Worm (Caenorhabditis elegans): Measurements from ENCODE around the gene nhr-236.

The nhr-236 gene

DNA sequence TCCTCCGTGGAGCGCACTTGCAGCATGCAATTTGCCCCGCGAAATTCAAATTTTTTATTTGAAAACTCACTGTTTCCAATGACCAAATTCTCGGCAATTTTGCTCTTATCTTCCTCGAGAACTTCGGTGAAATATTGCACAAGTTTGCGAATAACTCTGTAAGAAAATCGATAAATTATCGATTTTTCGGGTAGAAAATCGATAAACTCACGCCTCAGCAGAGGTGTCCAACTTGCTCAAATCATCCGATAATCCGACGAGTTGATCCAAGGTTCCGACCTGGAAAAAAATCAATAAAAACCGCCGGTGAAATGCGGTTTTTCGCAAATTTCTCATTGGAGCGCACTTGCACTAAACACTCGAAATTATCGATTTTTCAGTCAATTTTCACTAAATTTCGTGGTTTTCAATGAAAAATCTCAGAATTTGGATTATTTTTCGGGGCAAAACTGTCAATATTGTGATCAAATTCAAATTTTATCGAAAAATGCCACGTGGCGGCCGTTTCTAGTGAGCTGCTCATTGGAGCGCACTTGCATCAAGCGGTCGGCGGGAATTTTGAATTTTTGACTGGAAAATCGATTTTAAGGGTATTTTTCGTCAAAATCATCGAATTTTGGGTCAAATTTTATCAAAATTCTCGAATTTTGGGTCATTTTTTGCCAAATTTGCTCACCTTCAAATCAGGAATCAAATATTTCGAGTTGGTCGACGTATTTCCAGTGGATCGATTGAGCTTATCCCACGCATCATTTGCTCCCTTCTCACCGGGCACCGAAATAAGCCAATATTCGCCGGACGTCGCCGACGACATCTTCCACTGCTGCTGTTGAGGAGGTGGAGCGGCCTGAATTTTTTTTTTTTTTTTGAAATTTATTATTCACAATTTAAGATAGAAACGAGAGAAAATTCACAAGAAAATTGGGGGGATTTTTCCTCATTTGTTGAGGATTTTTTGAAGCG is 15.4 kb downstream of the nhr-236 start, which contains the start of gene vha-11:
vha-11 (minus strand) TSS at position 847 of the 963 bp plus-strand sequence.
- TF ChIP-seq ceh-28 (tag; optimal IDR thresholded peaks at IDR 0.05) (peak; percentile 90), nhr-41 (GFP tag; IDR thresholded peaks at IDR 0.05) (no peak), lin-38 (GFP tag; IDR thresholded peaks at IDR 0.05) (peak; percentile 76), zfp-3 (GFP tag; conservative IDR thresholded peaks at IDR 0.05) (peak; percentile 51; the same call in 1 of the 2 replicates), D1046.2 (GFP tag; IDR thresholded peaks at IDR 0.05) (no peak), pha-4 (GFP tag; IDR thresholded peaks at IDR 0.05) (peak; percentile 27; the same call in 1 of the 2 replicates), pha-4 (tag; optimal IDR thresholded peaks at IDR 0.05) (no peak), mdt-29 (GFP tag; IDR thresholded peaks at IDR 0.05) (0 out of 2 replicates have a peak, but pooled peaks have one; percentile 7), mes-2 (tag; optimal IDR thresholded peaks at IDR 0.05; ENCODE audit: poor library complexity, severe bottlenecking) (peak; percentile 10), Y48G9A.11 (GFP tag; IDR thresholded peaks at IDR 0.05) (peak; percentile 56), daf-16 (GFP tag; optimal IDR thresholded peaks at IDR 0.05) (no peak), daf-16 (tag; optimal IDR thresholded peaks at IDR 0.05) (peak; percentile 28), ztf-11 (tag; optimal IDR thresholded peaks at IDR 0.05) (no peak), tra-1 (GFP tag; IDR thresholded peaks at IDR 0.05) (0 out of 2 replicates have a peak, but pooled peaks have one; percentile 13), ces-1 (GFP tag; optimal IDR thresholded peaks at IDR 0.05) (no peak), sdz-12 (GFP tag; optimal IDR thresholded peaks at IDR 0.05) (peak; percentile 1), unc-62 (GFP tag; optimal IDR thresholded peaks at IDR 0.05 in 1 of 2) (no peak), unc-62 (tag; optimal IDR thresholded peaks at IDR 0.05) (no peak), aha-1 (tag) (peak; percentile 99), lim-7 (GFP tag; IDR thresholded peaks at IDR 0.05) (0 out of 2 replicates have a peak, but pooled peaks have one; percentile 4), madf-9 (GFP tag; conservative IDR thresholded peaks at IDR 0.05) (0 out of 2 replicates have a peak, but pooled peaks have one; percentile 3), nhr-102 (tag; optimal IDR thresholded peaks at IDR 0.05) (peak; percentile 28), ama-1 (optimal IDR thresholded peaks at IDR 0.05) (peak; percentile 62)

DNA sequence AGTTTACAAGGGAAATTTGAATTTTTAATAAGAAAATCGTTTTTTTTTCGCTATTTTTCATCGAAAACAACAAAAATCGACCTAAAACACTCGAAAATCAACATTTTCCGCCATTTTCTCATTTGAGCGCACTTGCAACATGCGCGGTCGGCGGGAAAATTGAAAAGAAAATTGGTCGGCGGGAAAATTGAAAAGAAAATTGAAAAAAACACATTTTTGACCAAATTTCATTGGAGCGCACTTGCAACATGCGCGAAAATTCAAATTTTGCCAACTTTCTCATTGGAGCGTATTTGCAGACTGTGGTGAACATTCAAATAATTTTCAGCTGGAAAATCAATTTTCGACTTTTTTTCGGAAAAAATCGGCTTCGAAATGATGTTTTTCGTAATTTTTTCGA is 17.9 kb downstream of the nhr-236 start:
- TF ChIP-seq lin-38 (GFP tag; IDR thresholded peaks at IDR 0.05): peak; percentile 92
- no peak for TF ChIP-seq fos-1 (tag; optimal IDR thresholded peaks at IDR 0.05)

DNA sequence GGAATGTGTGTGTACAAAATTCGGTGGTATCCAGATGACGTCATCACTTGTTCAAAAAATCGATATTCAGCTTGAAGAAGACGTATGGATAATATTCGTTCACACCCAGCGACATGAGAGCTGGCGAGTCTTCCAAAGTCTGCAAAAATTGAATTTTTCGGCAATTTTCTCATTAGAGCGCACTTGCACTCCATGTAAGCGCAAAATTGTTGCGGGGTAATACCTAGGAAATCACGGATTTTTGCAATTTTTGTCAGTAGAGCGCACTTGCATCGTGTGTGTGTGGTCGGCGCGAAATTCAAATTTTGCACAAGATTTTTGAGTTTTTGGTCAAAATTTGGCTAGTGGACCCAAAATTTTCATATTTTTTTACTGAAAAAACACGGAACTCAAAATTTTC is 21.2 kb downstream of the nhr-236 start:
- TF ChIP-seq aha-1 (tag) (peak; percentile 61), zfp-3 (GFP tag; conservative IDR thresholded peaks at IDR 0.05) (0 out of 2 replicates have a peak, but pooled peaks have one; percentile 20), madf-5 (GFP tag; IDR thresholded peaks at IDR 0.05) (0 out of 4 replicates have a peak, but pooled peaks of 1 of the 2 experiments have one; percentile 15), T20F7.1 (GFP tag; optimal IDR thresholded peaks at IDR 0.05) (no peak), lin-38 (GFP tag; IDR thresholded peaks at IDR 0.05) (peak; percentile 67)

DNA sequence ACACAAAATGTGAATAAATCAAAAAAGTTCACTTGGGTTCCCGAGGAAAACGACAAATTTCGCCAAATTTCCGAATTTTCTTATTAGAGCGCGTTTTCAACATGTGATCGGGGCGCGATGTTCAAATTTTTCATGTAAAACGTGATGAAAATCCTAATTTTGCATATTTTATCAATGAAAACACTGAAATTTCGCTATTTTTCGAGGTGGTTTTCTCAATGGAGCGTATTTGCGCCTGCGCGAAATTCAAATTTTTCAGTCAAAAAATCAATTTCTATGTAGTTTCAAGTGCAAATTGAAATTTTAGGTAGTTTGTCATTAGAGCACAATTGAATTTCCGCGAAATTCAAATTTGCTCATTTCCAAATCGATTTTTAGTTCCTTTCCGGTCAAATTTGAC is 22.1 kb downstream of the nhr-236 start:
- TF ChIP-seq lin-15B (tag; optimal IDR thresholded peaks at IDR 0.05) (no peak), nhr-102 (tag; optimal IDR thresholded peaks at IDR 0.05) (no peak), dpl-1 (GFP tag; optimal IDR thresholded peaks at IDR 0.05) (no peak), jun-1 (tag; optimal IDR thresholded peaks at IDR 0.05) (no peak), spr-1 (tag; optimal IDR thresholded peaks at IDR 0.05) (no peak), mes-2 (tag; optimal IDR thresholded peaks at IDR 0.05; ENCODE audit: poor library complexity, severe bottlenecking) (no peak), ctbp-1 (GFP tag; IDR thresholded peaks at IDR 0.05) (no peak), ama-1 (optimal IDR thresholded peaks at IDR 0.05) (no peak), zag-1 (tag; optimal IDR thresholded peaks at IDR 0.05) (no peak), madf-9 (GFP tag; conservative IDR thresholded peaks at IDR 0.05) (no peak), lin-1 (GFP tag; IDR thresholded peaks at IDR 0.05) (no peak), Y75B8A.6 (GFP tag; IDR thresholded peaks at IDR 0.05) (0 out of 2 replicates have a peak, but pooled peaks have one; percentile 5), sdz-12 (GFP tag; optimal IDR thresholded peaks at IDR 0.05) (no peak), D1046.2 (GFP tag; IDR thresholded peaks at IDR 0.05) (no peak), arid-1 (GFP tag; conservative IDR thresholded peaks at IDR 0.05) (no peak), nhr-42 (GFP tag; IDR thresholded peaks at IDR 0.05) (0 out of 2 replicates have a peak, but pooled peaks have one; percentile 47), lin-38 (GFP tag; IDR thresholded peaks at IDR 0.05) (peak; percentile 45; the same call in 1 of the 2 replicates), set-16 (GFP tag; IDR thresholded peaks at IDR 0.05) (no peak), lin-29 (GFP tag; IDR thresholded peaks at IDR 0.05) (no peak), saeg-2 (GFP tag; IDR thresholded peaks at IDR 0.05) (no peak), zfp-3 (GFP tag; conservative IDR thresholded peaks at IDR 0.05) (0 out of 2 replicates have a peak, but pooled peaks have one; percentile 61), ceh-82 (tag; optimal IDR thresholded peaks at IDR 0.05) (no peak)

Data from whole organism, L4 larva.